Fruit fly (Drosophila melanogaster): ENCODE results near the gene dpr16.

DNA sequence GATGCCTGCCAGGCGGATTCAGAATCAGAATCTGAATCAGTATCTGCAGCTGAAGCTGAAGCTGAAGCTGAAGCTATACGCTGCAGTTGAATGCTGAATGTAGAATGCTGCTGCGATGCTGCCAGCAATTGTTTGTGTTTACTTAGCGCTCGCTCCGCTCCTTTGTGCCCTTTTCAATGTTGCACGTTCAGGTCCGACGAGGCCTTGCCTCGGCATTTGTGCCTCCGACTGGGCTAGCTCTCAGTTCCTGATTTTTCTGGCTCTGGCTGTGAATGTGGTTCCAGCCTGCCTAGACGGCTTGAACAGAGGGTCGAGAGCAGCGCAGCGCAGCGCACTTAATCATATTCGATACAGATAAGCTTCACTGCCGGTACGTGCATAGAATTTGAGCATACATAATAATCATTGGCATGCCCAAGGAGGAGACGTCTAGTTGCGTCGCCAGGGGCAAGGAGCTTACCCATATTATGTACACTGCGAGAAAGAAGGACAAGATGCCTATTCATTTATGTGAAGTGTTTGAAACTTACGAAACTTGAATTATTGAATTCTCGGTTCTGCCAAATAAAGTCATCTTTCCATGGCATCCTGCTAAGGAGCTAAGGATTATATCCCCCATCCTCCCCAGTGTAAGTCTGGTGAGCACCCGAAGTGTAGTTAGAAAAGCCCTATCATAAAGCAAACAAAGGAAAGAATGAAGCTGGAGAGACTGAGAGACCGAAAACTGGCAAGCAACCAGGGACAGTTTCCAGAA, 30.1 kb upstream of the dpr16 start:
- TF ChIP-seq psq (optimal IDR thresholded peaks at IDR 0.05) (no peak), Myc (optimal IDR thresholded peaks at IDR 0.05) (no peak), h (optimal IDR thresholded peaks at IDR 0.05) (no peak), ttk (optimal IDR thresholded peaks at IDR 0.05) (no peak)

Data from Kc167 (cell line).